Fruit fly (Drosophila melanogaster) whole organism, adult: Measurements from ENCODE around the gene CG7299.
A peak's percentile ranks its signal among the peaks of the same experiment; 100 is the strongest.

Experiments
- CG11617 ChIP-seq: fragments of 200-800 bp; sonication (Bioruptor generic); optimal IDR thresholded peaks from 2 replicates; lab custom pipeline; 2017; ENCODE audit warnings: mild to moderate bottlenecking, missing biosample characterization, missing genetic modification reagents, missing genetic modification characterization
- CG12768 ChIP-seq: fragments of 200-800 bp; sonication (Bioruptor generic); optimal IDR thresholded peaks from 2 replicates; lab custom pipeline; 2017; ENCODE audit warnings: missing biosample characterization, missing genetic modification characterization, mild to moderate bottlenecking, moderate library complexity, missing genetic modification reagents
- CG14711 ChIP-seq: fragments of 200-800 bp; sonication (Bioruptor generic); optimal IDR thresholded peaks from 2 replicates; lab custom pipeline; 2018; ENCODE audit warnings: missing biosample characterization, mild to moderate bottlenecking, missing genetic modification characterization, moderate library complexity
- CG1620 ChIP-seq: fragments of 200-800 bp; sonication (Bioruptor generic); optimal IDR thresholded peaks from 2 replicates; lab custom pipeline; 2016; ENCODE audit warnings: missing biosample characterization, missing genetic modification characterization
- CG33017 ChIP-seq: fragments of 200-800 bp; sonication (Bioruptor generic); optimal IDR thresholded peaks from 2 replicates; lab custom pipeline; 2018; ENCODE audit warnings: missing biosample characterization, mild to moderate bottlenecking, missing genetic modification characterization, moderate library complexity
- CG5204 ChIP-seq: fragments of 200-800 bp; sonication (Bioruptor generic); optimal IDR thresholded peaks from 2 replicates; lab custom pipeline; 2016; ENCODE audit warnings: missing biosample characterization, missing genetic modification characterization
- CG7045 ChIP-seq: fragments of 200-800 bp; sonication (Bioruptor generic); optimal IDR thresholded peaks from 2 replicates; lab custom pipeline; 2017; ENCODE audit warnings: missing biosample characterization, mild to moderate bottlenecking, missing genetic modification characterization
- CG7101 ChIP-seq: fragments of 200-800 bp; sonication (Bioruptor generic); optimal IDR thresholded peaks from 2 replicates; lab custom pipeline; 2018; ENCODE audit warnings: missing biosample characterization, mild to moderate bottlenecking, missing genetic modification characterization, moderate library complexity
- Clk ChIP-seq: fragments of 200-800 bp; sonication (Bioruptor generic); optimal IDR thresholded peaks from 2 replicates; lab custom pipeline; 2017; ENCODE audit warnings: missing biosample characterization, missing genetic modification characterization
- Crg-1 ChIP-seq: fragments of 200-800 bp; sonication (Bioruptor generic); optimal IDR thresholded peaks from 2 replicates; lab custom pipeline; 2016; ENCODE audit warnings: missing biosample characterization, missing genetic modification characterization
- Hr96 ChIP-seq: fragments of 200-800 bp; sonication (Bioruptor generic); optimal IDR thresholded peaks from 2 replicates; lab custom pipeline; 2016; ENCODE audit warnings: missing biosample characterization, missing genetic modification characterization
- Mnt ChIP-seq: fragments of 200-800 bp; sonication (Bioruptor generic); optimal IDR thresholded peaks from 2 replicates; lab custom pipeline; 2016; ENCODE audit warnings: missing biosample characterization, mild to moderate bottlenecking, missing genetic modification characterization
- bab1 ChIP-seq: fragments of 200-800 bp; sonication (Bioruptor generic); optimal IDR thresholded peaks from 3 replicates; lab custom pipeline; 2019; ENCODE audit warnings: missing biosample characterization, mild to moderate bottlenecking, missing genetic modification characterization, moderate library complexity
- cic ChIP-seq: fragments of 200-800 bp; sonication (Bioruptor generic); optimal IDR thresholded peaks from 2 replicates; lab custom pipeline; 2017; ENCODE audit warnings: missing biosample characterization, mild to moderate bottlenecking, missing genetic modification characterization, moderate library complexity
- cnc ChIP-seq, 2 experiments: fragments of >200 bp; optimal IDR thresholded peaks; 2 replicates each; lab custom pipeline; 2017
- kay ChIP-seq: fragments of 200-800 bp; sonication (Bioruptor generic); peaks from one replicate; lab custom pipeline; 2016; ENCODE audit warnings: missing biosample characterization, missing genetic modification characterization, borderline replicate concordance
- ovo ChIP-seq: fragments of 200-800 bp; sonication (Bioruptor generic); optimal IDR thresholded peaks from 2 replicates; lab custom pipeline; 2016; ENCODE audit warnings: missing biosample characterization, missing genetic modification characterization
- pad ChIP-seq: fragments of 200-800 bp; sonication (Bioruptor generic); optimal IDR thresholded peaks from 3 replicates; lab custom pipeline; 2017; ENCODE audit warnings: missing biosample characterization, missing genetic modification characterization, mild to moderate bottlenecking, moderate library complexity, missing genetic modification reagents
- tj ChIP-seq: fragments of 200-800 bp; sonication (Bioruptor generic); optimal IDR thresholded peaks from 3 replicates; lab custom pipeline; 2017; ENCODE audit warnings: missing biosample characterization, mild to moderate bottlenecking, missing genetic modification characterization, moderate library complexity
- toe ChIP-seq: fragments of 200-800 bp; sonication (Bioruptor generic); optimal IDR thresholded peaks from 2 replicates; lab custom pipeline; 2016; ENCODE audit warnings: missing biosample characterization, missing genetic modification characterization

CG7299 gene

dm6 chr2L:10711221-10711620 is 27.0 kb upstream of the CG7299 start:
- no peak for TF ChIP-seq CG11617 (GFP tag; lab: Kevin White, UChicago)
- no peak for TF ChIP-seq CG14711 (tag; lab: Kevin White, UChicago)
- no peak for TF ChIP-seq CG1620
- no peak for TF ChIP-seq toe
- TF ChIP-seq cic (GFP tag; lab: Kevin White, UChicago) = no peak

DNA sequence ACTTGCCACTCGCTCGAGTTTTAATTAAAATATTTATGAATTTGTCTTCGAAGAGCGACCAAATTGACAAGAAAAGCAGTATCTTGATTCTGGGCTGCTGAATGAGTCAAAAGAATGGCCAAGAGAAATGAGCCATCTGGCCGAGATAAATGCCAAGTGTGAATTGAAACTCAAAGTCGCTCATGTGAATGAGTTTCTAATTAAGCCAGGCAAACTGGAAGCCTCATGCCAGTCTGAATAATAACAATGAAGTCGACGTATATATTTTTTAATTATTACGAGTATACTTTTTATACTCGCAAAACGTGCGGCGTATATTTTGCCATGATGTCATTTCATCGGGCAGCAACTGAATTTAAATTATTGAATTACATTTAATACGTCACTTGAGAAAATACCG is 25.1 kb upstream of the CG7299 start, which contains the start of gene Lip2:
Gene Lip2, minus strand, starts transcription at position 101 of the 400 bp plus-strand sequence.
- peak; percentile 17 for TF ChIP-seq kay
- no peak for TF ChIP-seq CG12768 (GFP tag; lab: Kevin White, UChicago)

DNA sequence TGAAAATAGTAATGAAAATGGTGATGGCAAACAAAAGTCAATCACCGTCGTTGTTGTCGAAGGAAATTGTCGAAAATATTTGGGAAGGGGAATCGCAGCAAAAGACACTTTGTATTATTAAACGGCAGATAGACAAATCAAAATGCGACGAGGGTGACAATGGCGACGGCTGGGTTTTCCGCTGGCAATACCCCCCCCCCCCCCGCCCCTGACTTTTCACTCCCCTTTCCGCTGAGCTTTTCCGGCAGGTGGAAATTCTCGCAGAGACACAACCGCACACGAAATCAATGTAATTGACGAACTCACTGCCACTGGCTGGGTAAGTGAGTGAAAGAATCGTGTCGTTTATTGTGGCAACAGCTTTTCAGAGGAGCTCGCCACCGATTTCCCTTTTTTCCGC is 23.9 kb upstream of the CG7299 start:
- no peak for TF ChIP-seq CG14711 (tag; lab: Kevin White, UChicago)
- TF ChIP-seq kay = no peak
- TF ChIP-seq CG12768 (GFP tag; lab: Kevin White, UChicago) = no peak
- no peak for TF ChIP-seq CG7045 (GFP tag; lab: Kevin White, UChicago)
- TF ChIP-seq cnc (optimal IDR thresholded peaks at IDR 0.05; lab: Kevin White, UChicago) = no peak
- no peak for TF ChIP-seq CG11617 (GFP tag; lab: Kevin White, UChicago)
- TF ChIP-seq toe = no peak
- no peak for TF ChIP-seq CG33017 (tag; lab: Kevin White, UChicago)
- TF ChIP-seq CG7101 (tag; lab: Kevin White, UChicago) = no peak
- TF ChIP-seq tj (GFP tag; lab: Kevin White, UChicago) = no peak
- no peak for TF ChIP-seq CG5204 (GFP tag; lab: Kevin White, UChicago)
- no peak for TF ChIP-seq bab1
- TF ChIP-seq cic (GFP tag; lab: Kevin White, UChicago) = no peak
- TF ChIP-seq ovo (GFP tag; lab: Kevin White, UChicago) = no peak
- no peak for TF ChIP-seq pad (GFP tag; lab: Kevin White, UChicago)
- TF ChIP-seq Hr96 (GFP tag; lab: Kevin White, UChicago) = no peak
- no peak for TF ChIP-seq Clk (GFP tag; lab: Kevin White, UChicago)
- no peak for TF ChIP-seq CG1620
- TF ChIP-seq Crg-1 (GFP tag; lab: Kevin White, UChicago) = no peak

dm6 chr2L:10706267-10706666 is 22.1 kb upstream of the CG7299 start:
- TF ChIP-seq pad (GFP tag; lab: Kevin White, UChicago) (no peak), toe (no peak), bab1 (no peak), cnc (optimal IDR thresholded peaks at IDR 0.05; lab: Kevin White, UChicago) (no peak), CG7045 (GFP tag; lab: Kevin White, UChicago) (no peak), CG1620 (no peak), Mnt (GFP tag; lab: Kevin White, UChicago) (no peak), Hr96 (GFP tag; lab: Kevin White, UChicago) (no peak), tj (GFP tag; lab: Kevin White, UChicago) (no peak), ovo (GFP tag; lab: Kevin White, UChicago) (no peak), Clk (GFP tag; lab: Kevin White, UChicago) (no peak), Crg-1 (GFP tag; lab: Kevin White, UChicago) (no peak), kay (no peak), CG33017 (tag; lab: Kevin White, UChicago) (no peak), cic (GFP tag; lab: Kevin White, UChicago) (no peak)

DNA sequence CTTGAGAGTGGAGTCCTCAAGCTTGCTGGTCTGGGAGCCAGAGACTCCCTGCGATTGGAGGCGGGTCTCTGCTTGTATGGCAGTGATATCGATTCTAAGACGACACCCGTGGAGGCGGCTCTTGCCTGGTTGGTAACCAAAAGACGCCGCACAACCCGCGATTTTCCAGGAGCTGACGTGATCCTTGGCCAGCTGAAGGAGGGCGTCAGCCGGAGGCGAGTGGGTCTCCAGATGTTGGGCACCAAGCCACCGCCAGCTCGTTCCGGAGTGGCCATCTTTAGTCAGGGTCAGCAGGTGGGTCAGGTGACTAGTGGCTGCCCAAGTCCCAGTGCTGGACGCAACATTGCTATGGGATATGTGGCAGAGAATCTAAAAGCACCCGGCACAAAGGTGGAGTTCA is 20.2 kb upstream of the CG7299 start:
- TF ChIP-seq CG5204 (GFP tag; lab: Kevin White, UChicago) (no peak), CG7101 (tag; lab: Kevin White, UChicago) (no peak), kay (no peak), toe (no peak)

- TF ChIP-seq CG12768 (GFP tag; lab: Kevin White, UChicago) = peak; percentile 86
- TF ChIP-seq Hr96 (GFP tag; lab: Kevin White, UChicago) = peak; percentile 75
- peak; percentile 75 for TF ChIP-seq CG14711 (tag; lab: Kevin White, UChicago)
- TF ChIP-seq Mnt (GFP tag; lab: Kevin White, UChicago) = peak; percentile 58
- TF ChIP-seq tj (GFP tag; lab: Kevin White, UChicago) = peak; percentile 45
- peak; percentile 10 for TF ChIP-seq Crg-1 (GFP tag; lab: Kevin White, UChicago)
- TF ChIP-seq CG7101 (tag; lab: Kevin White, UChicago) = peak; percentile 89
- TF ChIP-seq toe = peak; percentile 72
- TF ChIP-seq CG1620 = peak; percentile 7
- peak; percentile 59 for TF ChIP-seq pad (GFP tag; lab: Kevin White, UChicago)
- no peak for TF ChIP-seq bab1
- TF ChIP-seq CG5204 (GFP tag; lab: Kevin White, UChicago) = peak; percentile 83
- TF ChIP-seq CG33017 (tag; lab: Kevin White, UChicago) = peak; percentile 92
- no peak for TF ChIP-seq kay
- no peak for TF ChIP-seq ovo (GFP tag; lab: Kevin White, UChicago)
- TF ChIP-seq CG11617 (GFP tag; lab: Kevin White, UChicago) = peak; percentile 70
- peak; percentile 57 for TF ChIP-seq Clk (GFP tag; lab: Kevin White, UChicago)
- peak; percentile 78 for TF ChIP-seq CG7045 (GFP tag; lab: Kevin White, UChicago)
- peak; percentile 36 for TF ChIP-seq cic (GFP tag; lab: Kevin White, UChicago)
- TF ChIP-seq cnc (optimal IDR thresholded peaks at IDR 0.05; lab: Kevin White, UChicago) = no peak
Observed at dm6 chr2L:10703281-10703680, 19.1 kb upstream of the CG7299 start, which contains the start of gene CG6415. Gene CG6415 (plus strand): TSS chr2L:10703621.
